Fruit fly (Drosophila melanogaster) whole organism, embryonic: ENCODE measurements around the gene CG10038.

Experiments
- CG15479 ChIP-seq: fragments of 200-800 bp; sonication (Bioruptor generic); optimal IDR thresholded peaks from 3 replicates; lab custom pipeline; 2019; ENCODE audit warnings: missing biosample characterization, mild to moderate bottlenecking, missing genetic modification characterization, moderate library complexity
- CG15601 ChIP-seq: fragments of 200-800 bp; sonication (Bioruptor generic); optimal IDR thresholded peaks from 3 replicates; lab custom pipeline; 2019; ENCODE audit warnings: missing biosample characterization, mild to moderate bottlenecking, missing genetic modification characterization, moderate library complexity
- CG5245 ChIP-seq: fragments of 200-800 bp; sonication (Bioruptor generic); optimal IDR thresholded peaks from 3 replicates; lab custom pipeline; 2016; ENCODE audit warnings: missing biosample characterization, missing genetic modification characterization
- CG8388 ChIP-seq: fragments of 200-800 bp; sonication (Bioruptor generic); optimal IDR thresholded peaks from 2 replicates; lab custom pipeline; 2019; ENCODE audit warnings: missing biosample characterization, mild to moderate bottlenecking, missing genetic modification characterization, moderate library complexity
- Hmx ChIP-seq: fragments of 200-800 bp; sonication (Bioruptor generic); optimal IDR thresholded peaks from 2 replicates; lab custom pipeline; 2016; ENCODE audit warnings: missing biosample characterization, missing genetic modification characterization
- Hr78 ChIP-seq, 2 experiments: fragments of 200-800 bp in 1 of 2; fragments of >200 bp in 1 of 2; sonication (Bioruptor generic) in 1 of 2; optimal IDR thresholded peaks; 2 replicates each; lab custom pipeline; 2017 to 2019; ENCODE audit warnings: missing biosample characterization in 2 of 2, missing genetic modification characterization in 2 of 2, mild to moderate bottlenecking in 1 of 2, moderate library complexity in 1 of 2
- Kr ChIP-seq: fragments of 200-800 bp; sonication (Bioruptor generic); optimal IDR thresholded peaks from 2 replicates; lab custom pipeline; 2017; ENCODE audit warnings: missing biosample characterization, mild to moderate bottlenecking, missing genetic modification characterization
- br ChIP-seq: fragments of >200 bp; optimal IDR thresholded peaks from 2 replicates; lab custom pipeline; 2017
- eve ChIP-seq, 2 experiments: fragments of >200 bp; optimal IDR thresholded peaks; 2 replicates each; lab custom pipeline; 2017; ENCODE audit warnings: missing biosample characterization in 2 of 2, missing genetic modification characterization in 2 of 2
- fu2 ChIP-seq: fragments of 200-800 bp; sonication (Bioruptor generic); optimal IDR thresholded peaks from 2 replicates; lab custom pipeline; 2016; ENCODE audit warnings: missing biosample characterization, missing genetic modification characterization
- h ChIP-seq: fragments of >200 bp; optimal IDR thresholded peaks from 2 replicates; lab custom pipeline; 2017
- nerfin-2 ChIP-seq: fragments of 200-800 bp; sonication (Bioruptor generic); IDR thresholded peaks from 2 replicates; pipeline ENCODE4 v1.3.6; 2022; ENCODE audit warnings: missing biosample characterization, missing genetic modification characterization; ENCODE audit not compliant: partially characterized antibody
- sob ChIP-seq: fragments of 200-800 bp; sonication (Bioruptor generic); IDR thresholded peaks from 2 replicates; pipeline ENCODE4 v1.3.6; 2022; ENCODE audit warnings: missing biosample characterization, missing genetic modification characterization
- tup ChIP-seq: fragments of 200-800 bp; sonication (Bioruptor generic); optimal IDR thresholded peaks from 2 replicates; lab custom pipeline; 2016; ENCODE audit warnings: missing biosample characterization, mild to moderate bottlenecking, missing genetic modification characterization, moderate library complexity

DNA sequence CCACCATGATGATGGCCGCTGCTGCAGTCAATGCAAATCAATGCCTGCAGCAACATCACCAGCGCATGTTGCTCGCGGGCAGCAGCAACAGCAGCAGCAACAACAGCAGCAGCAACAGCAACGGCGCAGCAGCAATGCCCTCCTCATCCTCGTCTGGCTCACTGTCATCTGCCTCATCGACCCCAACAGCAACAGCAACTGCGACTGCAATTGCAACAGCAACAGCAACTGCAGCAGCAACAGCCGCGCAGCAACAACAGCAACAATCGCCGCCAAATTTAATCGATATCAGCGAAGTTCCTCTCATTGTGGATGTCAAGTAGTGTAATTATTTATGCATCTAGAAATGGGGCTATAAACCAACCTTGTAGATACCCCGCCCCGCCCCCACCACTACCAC, 48.9 kb downstream of the CG10038 start:
- TF ChIP-seq h (lab: Kevin White, UChicago) (no peak), Hr78 (GFP tag; optimal IDR thresholded peaks at IDR 0.05; lab: Kevin White, UChicago) (no peak), CG15479 (no peak), CG8388 (GFP tag; lab: Kevin White, UChicago) (no peak), nerfin-2 (GFP tag; lab: Robert Waterston, UW) (no peak), fu2 (GFP tag; lab: Kevin White, UChicago) (no peak), eve (GFP tag; optimal IDR thresholded peaks at IDR 0.05; lab: Kevin White, UChicago) (no peak), br (lab: Kevin White, UChicago) (no peak), Hmx (GFP tag; lab: Kevin White, UChicago) (no peak), tup (no peak), CG5245 (no peak), CG15601 (no peak), Kr (GFP tag; lab: Kevin White, UChicago) (no peak), sob (GFP tag; lab: Robert Waterston, UW) (no peak)
